Fruit fly (Drosophila melanogaster) whole organism: ENCODE results near the gene Cad96Cb.

Source experiments
- CG8478 ChIP-seq: fragments of >200 bp; optimal IDR thresholded peaks from 2 replicates; lab custom pipeline; 2018; ENCODE audit warnings: inconsistent platforms
- EcR ChIP-seq, 2 experiments: fragments of >200 bp; optimal IDR thresholded peaks; 2 replicates each; lab custom pipeline; 2017; ENCODE audit warnings: missing biosample characterization in 2 of 2, missing genetic modification characterization in 2 of 2, missing genetic modification reagents in 2 of 2
- pan ChIP-seq: fragments of >200 bp; optimal IDR thresholded peaks from 2 replicates; lab custom pipeline; 2017
- psq ChIP-seq: fragments of >200 bp; optimal IDR thresholded peaks from 2 replicates; lab custom pipeline; 2017

DNA sequence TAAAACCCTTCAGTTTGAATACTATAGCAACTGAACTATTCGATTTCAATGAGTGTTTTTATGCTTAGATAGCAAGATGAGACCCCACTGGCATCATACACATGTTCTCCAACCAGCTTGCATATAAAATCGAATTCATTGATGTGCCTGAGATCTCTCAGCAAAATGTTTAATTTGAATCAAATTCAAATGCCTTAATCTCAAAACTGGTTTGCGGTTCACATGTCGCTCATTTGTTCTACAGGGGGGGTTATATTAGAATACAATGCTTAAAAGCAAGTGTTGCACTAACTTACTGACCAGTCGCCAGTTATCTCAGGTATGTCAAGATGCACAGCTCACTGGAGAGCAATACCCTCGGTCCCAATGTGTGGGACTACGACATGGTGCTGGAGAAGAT is 13.1 kb downstream of the Cad96Cb start, which contains the start of gene CG31103:
- TF ChIP-seq pan (lab: Kevin White, UChicago) (no peak), EcR (GFP tag; optimal IDR thresholded peaks at IDR 0.05; lab: Kevin White, UChicago) (no peak), psq (lab: Kevin White, UChicago) (no peak), CG8478 (no peak)
